Worm (Caenorhabditis elegans): ENCODE measurements around the gene Y40C5A.4.
"Not testable (repeated sequence)": the region's sequence is repeated elsewhere in the genome, so short reads cannot be mapped to it uniquely, and the experiment has no call there.

DNA sequence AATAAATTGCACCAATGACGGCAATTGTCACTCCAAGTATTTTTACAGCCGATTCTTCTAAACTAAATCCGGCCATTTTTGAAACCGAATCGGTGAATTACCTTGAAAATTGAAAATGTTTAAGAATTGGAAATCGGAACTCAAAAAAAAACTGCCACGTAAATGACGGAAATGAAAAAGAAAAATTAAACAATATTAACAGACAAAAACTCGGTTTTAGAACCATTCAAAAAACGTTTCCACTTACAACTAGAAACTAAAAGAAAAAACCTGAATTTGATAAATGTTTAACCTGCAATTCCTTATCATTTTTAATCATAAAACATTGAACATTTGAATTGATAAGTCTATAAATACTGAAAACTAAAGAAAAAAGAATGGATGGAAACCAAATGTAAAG, at the start of gene Y40C5A.4:
- not testable (repeated sequence) for TF ChIP-seq dao-5, him-1, W03F9.2 (tag; optimal IDR thresholded peaks at IDR 0.05)

Measured in whole organism, L4/young adult.